Worm (Caenorhabditis elegans) whole organism, mixed stage, embryonic: Measurements from ENCODE around the gene srx-56.

Experiments used
- M03D4.4 ChIP-seq: sonication (generic microtip); optimal IDR thresholded peaks from 2 replicates; lab custom pipeline; 2017; ENCODE audit warnings: mild to moderate bottlenecking, missing genetic modification characterization, missing compliant biosample characterization
- blmp-1 ChIP-seq: fragments of 150-350 bp; optimal IDR thresholded peaks from 2 replicates; lab custom pipeline; 2014; ENCODE audit warnings: missing biosample characterization, missing genetic modification characterization
- ceh-39 ChIP-seq: fragments of 150-350 bp; optimal IDR thresholded peaks from 2 replicates; lab custom pipeline; 2014; ENCODE audit warnings: missing biosample characterization, missing genetic modification characterization
- ceh-43 ChIP-seq: fragments of 200-800 bp; sonication (Bioruptor generic); optimal IDR thresholded peaks from 2 replicates; lab custom pipeline; 2018; ENCODE audit warnings: mild to moderate bottlenecking, missing genetic modification characterization, moderate library complexity, missing compliant biosample characterization
- ceh-83 ChIP-seq: fragments of 200-800 bp; sonication (Bioruptor generic); optimal IDR thresholded peaks from 2 replicates; lab custom pipeline; 2018; ENCODE audit warnings: mild to moderate bottlenecking, missing genetic modification characterization, missing compliant biosample characterization
- cnd-1 ChIP-seq: fragments of 200-800 bp; sonication (Bioruptor generic); optimal IDR thresholded peaks from 2 replicates; lab custom pipeline; 2018; ENCODE audit warnings: mild to moderate bottlenecking, missing genetic modification characterization, missing compliant biosample characterization
- drap-1 ChIP-seq: fragments of 200-800 bp; sonication (Bioruptor generic); optimal IDR thresholded peaks from 3 replicates; lab custom pipeline; 2018; ENCODE audit warnings: mild to moderate bottlenecking, missing genetic modification characterization, missing compliant biosample characterization
- elt-1 ChIP-seq: sonication (generic microtip); optimal IDR thresholded peaks from 2 replicates; lab custom pipeline; 2017; ENCODE audit warnings: missing genetic modification characterization, mild to moderate bottlenecking, missing compliant biosample characterization, antibody characterized with exemption, moderate library complexity, borderline replicate concordance; ENCODE audit not compliant: insufficient read depth
- flh-1 ChIP-seq: fragments of 200-800 bp; sonication (Bioruptor generic); optimal IDR thresholded peaks from 2 replicates; lab custom pipeline; 2018; ENCODE audit warnings: mild to moderate bottlenecking, missing genetic modification characterization, moderate library complexity, missing compliant biosample characterization
- ham-2 ChIP-seq: fragments of 200-800 bp; sonication (Bioruptor generic); optimal IDR thresholded peaks from 2 replicates; lab custom pipeline; 2018; ENCODE audit warnings: mild to moderate bottlenecking, missing genetic modification characterization, missing compliant biosample characterization
- hlh-1 ChIP-seq: fragments of 150-350 bp; optimal IDR thresholded peaks from 2 replicates; lab custom pipeline; 2014; ENCODE audit warnings: missing biosample characterization, missing genetic modification reagents, missing genetic modification characterization
- lin-13 ChIP-seq: fragments of 150-350 bp; optimal IDR thresholded peaks from 2 replicates; lab custom pipeline; 2014; ENCODE audit warnings: missing biosample characterization, missing genetic modification characterization
- lin-32 ChIP-seq: fragments of 200-800 bp; sonication (Bioruptor generic); optimal IDR thresholded peaks from 2 replicates; lab custom pipeline; 2018; ENCODE audit warnings: mild to moderate bottlenecking, missing genetic modification characterization, missing compliant biosample characterization
- lsy-2 ChIP-seq: fragments of 150-350 bp; optimal IDR thresholded peaks from 2 replicates; lab custom pipeline; 2014; ENCODE audit warnings: missing biosample characterization, missing genetic modification characterization
- mab-5 ChIP-seq: fragments of 150-350 bp; optimal IDR thresholded peaks from 2 replicates; lab custom pipeline; 2014; ENCODE audit warnings: missing biosample characterization, missing genetic modification characterization
- mep-1 ChIP-seq: fragments of 150-350 bp; optimal IDR thresholded peaks from 2 replicates; lab custom pipeline; 2017; ENCODE audit warnings: missing biosample characterization, missing genetic modification reagents, missing genetic modification characterization, inconsistent platforms
- mls-2 ChIP-seq: sonication (generic microtip); optimal IDR thresholded peaks from 2 replicates; lab custom pipeline; 2016; ENCODE audit warnings: mild to moderate bottlenecking, missing genetic modification characterization, moderate library complexity, missing compliant biosample characterization
- nhr-12 ChIP-seq: fragments of 150-350 bp; optimal IDR thresholded peaks from 2 replicates; lab custom pipeline; 2014; ENCODE audit warnings: missing biosample characterization, missing genetic modification characterization
- nhr-2 ChIP-seq: fragments of 150-350 bp; optimal IDR thresholded peaks from 2 replicates; lab custom pipeline; 2014; ENCODE audit warnings: missing biosample characterization, missing genetic modification characterization
- nhr-237 ChIP-seq: fragments of 150-350 bp; optimal IDR thresholded peaks from 2 replicates; lab custom pipeline; 2014; ENCODE audit warnings: missing biosample characterization, missing genetic modification characterization
- nhr-28 ChIP-seq: fragments of 150-350 bp; optimal IDR thresholded peaks from 2 replicates; lab custom pipeline; 2014; ENCODE audit warnings: missing biosample characterization, missing genetic modification characterization
- nhr-76 ChIP-seq: sonication (generic microtip); optimal IDR thresholded peaks from 2 replicates; lab custom pipeline; 2017; ENCODE audit warnings: missing biosample characterization, missing genetic modification characterization
- pha-4 ChIP-seq: fragments of 150-350 bp; optimal IDR thresholded peaks from 2 replicates; lab custom pipeline; 2018; ENCODE audit warnings: missing biosample characterization, missing genetic modification reagents, missing genetic modification characterization
- sem-2 ChIP-seq: fragments of 200-800 bp; sonication (Bioruptor generic); optimal IDR thresholded peaks from 2 replicates; lab custom pipeline; 2018; ENCODE audit warnings: mild to moderate bottlenecking, missing genetic modification characterization, missing compliant biosample characterization
- snpc-4 ChIP-seq: fragments of 150-350 bp; optimal IDR thresholded peaks from 2 replicates; lab custom pipeline; 2014; ENCODE audit warnings: missing biosample characterization, missing genetic modification characterization
- sptf-1 ChIP-seq: sonication (generic microtip); optimal IDR thresholded peaks from 2 replicates; lab custom pipeline; 2017; ENCODE audit warnings: mild to moderate bottlenecking, missing genetic modification characterization, moderate library complexity, missing compliant biosample characterization
- tbx-8 ChIP-seq: fragments of 200-800 bp; sonication (Bioruptor generic); optimal IDR thresholded peaks from 2 replicates; lab custom pipeline; 2018; ENCODE audit warnings: mild to moderate bottlenecking, missing genetic modification characterization, moderate library complexity, missing compliant biosample characterization
- unc-120 ChIP-seq: sonication (generic microtip); optimal IDR thresholded peaks from 2 replicates; lab custom pipeline; 2017; ENCODE audit warnings: missing genetic modification characterization, missing compliant biosample characterization; ENCODE audit not compliant: poor library complexity, severe bottlenecking
- unc-39 ChIP-seq: fragments of 150-350 bp; optimal IDR thresholded peaks from 2 replicates; lab custom pipeline; 2014; ENCODE audit warnings: missing biosample characterization, missing genetic modification characterization
- unc-62 ChIP-seq: fragments of 150-350 bp; optimal IDR thresholded peaks from 2 replicates; lab custom pipeline; 2014; ENCODE audit warnings: missing biosample characterization, missing genetic modification reagents, missing genetic modification characterization
- zip-8 ChIP-seq: fragments of 150-350 bp; optimal IDR thresholded peaks from 2 replicates; lab custom pipeline; 2014; ENCODE audit warnings: missing biosample characterization, missing genetic modification characterization
- ztf-11 ChIP-seq: fragments of 150-350 bp; optimal IDR thresholded peaks from 2 replicates; lab custom pipeline; 2014; ENCODE audit warnings: missing biosample characterization, missing genetic modification characterization

Gene srx-56

ce11 chrV:7374090-7374489 is at the start of gene srx-56:
srx-56 (plus strand) TSS chrV:7374390.
- TF ChIP-seq blmp-1 (tag; lab: Kevin White, UChicago) (no peak), mls-2 (tag; lab: Kevin White, UChicago) (no peak), ham-2 (no peak), ceh-39 (no peak), zip-8 (tag; lab: Kevin White, UChicago) (no peak), drap-1 (GFP tag; lab: Kevin White, UChicago) (no peak), lin-13 (tag; lab: Kevin White, UChicago) (no peak), flh-1 (GFP tag; lab: Kevin White, UChicago) (no peak), cnd-1 (no peak), sem-2 (GFP tag; lab: Kevin White, UChicago) (no peak), nhr-237 (tag; lab: Kevin White, UChicago) (no peak), unc-120 (tag; lab: Kevin White, UChicago) (no peak), mep-1 (tag; lab: Kevin White, UChicago) (no peak), nhr-76 (tag; lab: Kevin White, UChicago) (no peak)

ce11 chrV:7325285-7325684 is 48.9 kb upstream of the srx-56 start, which contains the start of gene srx-92:
srx-92 (minus strand) TSS chrV:7325385.
- TF ChIP-seq nhr-237 (tag; lab: Kevin White, UChicago) (no peak), nhr-12 (tag; lab: Kevin White, UChicago) (no peak), tbx-8 (GFP tag; lab: Kevin White, UChicago) (no peak), unc-120 (tag; lab: Kevin White, UChicago) (no peak), lsy-2 (tag; lab: Kevin White, UChicago) (no peak), pha-4 (tag; lab: Kevin White, UChicago) (no peak)

DNA sequence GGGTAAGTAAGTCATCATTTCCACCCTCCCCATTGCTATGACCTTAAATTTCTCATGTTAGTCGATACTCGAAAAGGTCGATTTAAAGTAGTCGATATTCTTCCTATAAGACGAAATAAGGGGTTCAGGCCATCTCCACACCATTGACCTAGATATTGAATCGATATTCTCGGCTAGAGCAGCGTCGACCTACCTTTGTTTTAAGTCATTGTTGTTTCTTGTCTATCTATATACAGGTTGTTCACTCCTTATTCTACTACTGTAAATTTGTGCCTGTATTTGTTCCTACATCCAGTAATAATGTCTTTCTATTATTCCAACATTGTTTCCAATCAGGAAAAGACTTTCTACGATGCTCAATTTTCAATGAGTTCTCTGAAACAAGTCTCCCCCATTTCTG is 47.3 kb upstream of the srx-56 start, which contains the start of gene F10G2.4:
Gene F10G2.4, plus strand, starts transcription at position 301 of the 400 bp plus-strand sequence.
- TF ChIP-seq unc-62 (GFP tag; lab: Kevin White, UChicago) (no peak), sem-2 (GFP tag; lab: Kevin White, UChicago) (no peak), ztf-11 (tag; lab: Kevin White, UChicago) (no peak), hlh-1 (tag; lab: Kevin White, UChicago) (no peak), zip-8 (tag; lab: Kevin White, UChicago) (no peak), blmp-1 (tag; lab: Kevin White, UChicago) (no peak), lin-32 (GFP tag; lab: Kevin White, UChicago) (no peak), ceh-43 (GFP tag; lab: Kevin White, UChicago) (no peak), nhr-76 (tag; lab: Kevin White, UChicago) (no peak), pha-4 (tag; lab: Kevin White, UChicago) (no peak), mab-5 (tag; lab: Kevin White, UChicago) (no peak), ceh-39 (no peak), nhr-237 (tag; lab: Kevin White, UChicago) (no peak), lsy-2 (tag; lab: Kevin White, UChicago) (no peak), mep-1 (tag; lab: Kevin White, UChicago) (no peak), nhr-28 (no peak), flh-1 (GFP tag; lab: Kevin White, UChicago) (no peak), snpc-4 (no peak), nhr-12 (tag; lab: Kevin White, UChicago) (no peak)

ce11 chrV:7328092-7328491 is 46.1 kb upstream of the srx-56 start, which contains the start of gene clec-7:
clec-7 (plus strand) TSS chrV:7328392.
- TF ChIP-seq sptf-1 (no peak), tbx-8 (GFP tag; lab: Kevin White, UChicago) (no peak), ceh-83 (GFP tag; lab: Kevin White, UChicago) (no peak), drap-1 (GFP tag; lab: Kevin White, UChicago) (no peak), elt-1 (tag; lab: Kevin White, UChicago) (no peak), flh-1 (GFP tag; lab: Kevin White, UChicago) (no peak), nhr-2 (tag; lab: Kevin White, UChicago) (no peak), M03D4.4 (no peak), unc-39 (tag; lab: Kevin White, UChicago) (no peak), cnd-1 (no peak), mep-1 (tag; lab: Kevin White, UChicago) (no peak), sem-2 (GFP tag; lab: Kevin White, UChicago) (no peak), snpc-4 (no peak), pha-4 (tag; lab: Kevin White, UChicago) (no peak), unc-62 (GFP tag; lab: Kevin White, UChicago) (no peak), ceh-39 (no peak), zip-8 (tag; lab: Kevin White, UChicago) (no peak), lin-13 (tag; lab: Kevin White, UChicago) (no peak), lsy-2 (tag; lab: Kevin White, UChicago) (no peak)
